Comparison of ENCODE assay signal across 5 fruit fly cellular contexts in genomic region chr3R:6474430-6474829, dm6.
TF ChIP-seq lines count a peak whose summit lies in the region.

No protein-coding gene starts in this region.

- peak; percentile 62 for TF ChIP-seq CTCF in whole organism, embryonic (GFP tag; optimal IDR thresholded peaks at IDR 0.05; lab: Kevin White, UChicago)

TF ChIP-seq in whole organism, 6 proteins besides CTCF, POLR2A, EP300 and RAD21:
- TF ChIP-seq EcR (GFP tag; optimal IDR thresholded peaks at IDR 0.05; lab: Kevin White, UChicago) (no peak), Dll (optimal IDR thresholded peaks at IDR 0.05; lab: Kevin White, UChicago) (peak; percentile 17)

TF ChIP-seq in whole organism, embryonic, 481 proteins besides CTCF, POLR2A, EP300 and RAD21:
- peak; percentile 15; the same call in 1 of the 2 replicates for TF ChIP-seq CG13287 (GFP tag; IDR thresholded peaks at IDR 0.05; lab: Robert Waterston, UW; ENCODE audit: partially characterized antibody)
- peak; percentile 38; the same call in 2 of the 4 replicates for TF ChIP-seq chinmo (GFP tag; IDR thresholded peaks at IDR 0.05; lab: Robert Waterston, UW; ENCODE audit: partially characterized antibody)
- peak; percentile 55 for TF ChIP-seq Blimp-1 (GFP tag; optimal IDR thresholded peaks at IDR 0.05; lab: Kevin White, UChicago)
- TF ChIP-seq pb (GFP tag; optimal IDR thresholded peaks at IDR 0.05; lab: Kevin White, UChicago): no peak
- TF ChIP-seq cad (GFP tag; optimal IDR thresholded peaks at IDR 0.05; lab: Kevin White, UChicago): peak; percentile 62
- no peak for TF ChIP-seq pita (GFP tag; optimal IDR thresholded peaks at IDR 0.05; lab: Kevin White, UChicago)
- TF ChIP-seq Deaf1 (tag; optimal IDR thresholded peaks at IDR 0.05; lab: Kevin White, UChicago): peak; percentile 42
- peak; percentile 76 for TF ChIP-seq CG3163 (GFP tag; optimal IDR thresholded peaks at IDR 0.05; lab: Kevin White, UChicago)
- peak in 1 of 2 experiments; percentile 74 for TF ChIP-seq Hr78 (GFP tag; optimal IDR thresholded peaks at IDR 0.05; lab: Kevin White, UChicago)
- TF ChIP-seq Eip74EF (GFP tag; optimal IDR thresholded peaks at IDR 0.05; lab: Kevin White, UChicago): peak in 1 of 2 experiments; percentile 85
- no peak for TF ChIP-seq CG12391 (tag; optimal IDR thresholded peaks at IDR 0.05; lab: Kevin White, UChicago)
- peak; percentile 34 for TF ChIP-seq abd-A (tag; optimal IDR thresholded peaks at IDR 0.05; lab: Kevin White, UChicago)
- TF ChIP-seq Trl (optimal IDR thresholded peaks at IDR 0.05; lab: Kevin White, UChicago): peak; percentile 57 to 63
- TF ChIP-seq Trl (GFP tag; optimal IDR thresholded peaks at IDR 0.05; lab: Kevin White, UChicago): no peak

TF ChIP-seq in whole organism, prepupa, 60 proteins besides CTCF, POLR2A, EP300 and RAD21:
- peak; percentile 97 for TF ChIP-seq svp (GFP tag; lab: Kevin White, UChicago)
- no peak for TF ChIP-seq CG6854 (GFP tag; optimal IDR thresholded peaks at IDR 0.05; lab: Kevin White, UChicago)
TF ChIP-seq in whole organism, prepupa: peak in this region for 1.

TF ChIP-seq in whole organism, pupa, 21 proteins besides CTCF, POLR2A, EP300 and RAD21:
- 0 out of 3 replicates have a peak, but pooled peaks have one; percentile 17 for TF ChIP-seq CG4496 (GFP tag; IDR thresholded peaks at IDR 0.05; lab: Robert Waterston, UW)
- no peak for TF ChIP-seq CG15710 (tag; optimal IDR thresholded peaks at IDR 0.05; lab: Kevin White, UChicago)
- TF ChIP-seq CG12605 (GFP tag; IDR thresholded peaks at IDR 0.05; lab: Robert Waterston, UW): peak; percentile 16; the same call in 1 of the 2 replicates
- no peak for TF ChIP-seq gl (tag; optimal IDR thresholded peaks at IDR 0.05; lab: Kevin White, UChicago)

TF ChIP-seq in whole organism, wandering third instar larva, 38 proteins besides CTCF, POLR2A, EP300 and RAD21:
- no peak for TF ChIP-seq br (GFP tag; optimal IDR thresholded peaks at IDR 0.05; lab: Kevin White, UChicago)
- TF ChIP-seq brk (GFP tag; optimal IDR thresholded peaks at IDR 0.05; lab: Kevin White, UChicago): no peak
- TF ChIP-seq Dif (GFP tag; optimal IDR thresholded peaks at IDR 0.05; lab: Kevin White, UChicago; ENCODE audit: partially characterized antibody): peak; percentile 31
